Worm (Caenorhabditis elegans) whole organism, L2 larva: ENCODE data around the gene ztf-17.

Experiments
- C34F6.9 ChIP-seq: fragments of 150-350 bp; optimal IDR thresholded peaks from 2 replicates; lab custom pipeline; 2014; ENCODE audit warnings: missing biosample characterization, missing genetic modification characterization
- F13H6.1 ChIP-seq: sonication (generic microtip); optimal IDR thresholded peaks from 2 replicates; lab custom pipeline; 2016; ENCODE audit warnings: missing genetic modification characterization, missing compliant biosample characterization
- alr-1 ChIP-seq: fragments of 150-350 bp; optimal IDR thresholded peaks from 2 replicates; lab custom pipeline; 2014; ENCODE audit warnings: missing biosample characterization, missing genetic modification characterization
- ama-1 ChIP-seq: fragments of 150-350 bp; optimal IDR thresholded peaks from 2 replicates; lab custom pipeline; 2018; ENCODE audit warnings: inconsistent platforms
- lin-13 ChIP-seq: fragments of 150-350 bp; optimal IDR thresholded peaks from 2 replicates; lab custom pipeline; 2014; ENCODE audit warnings: missing biosample characterization, missing genetic modification reagents, missing genetic modification characterization
- mbf-1 ChIP-seq: sonication (generic microtip); optimal IDR thresholded peaks from 2 replicates; lab custom pipeline; 2017; ENCODE audit warnings: missing biosample characterization, missing genetic modification characterization
- mdl-1 ChIP-seq, 2 experiments: fragments of 150-350 bp in 1 of 2; sonication (generic microtip) in 1 of 2; optimal IDR thresholded peaks; 2 replicates each; lab custom pipeline; 2017; ENCODE audit warnings: missing biosample characterization in 2 of 2, missing genetic modification characterization in 2 of 2
- nhr-10 ChIP-seq: sonication (generic microtip); optimal IDR thresholded peaks from 2 replicates; lab custom pipeline; 2017; ENCODE audit warnings: missing biosample characterization, missing genetic modification characterization
- nhr-23 ChIP-seq: fragments of 150-350 bp; optimal IDR thresholded peaks from 2 replicates; lab custom pipeline; 2014; ENCODE audit warnings: missing biosample characterization, missing genetic modification reagents, missing genetic modification characterization
- nhr-77 ChIP-seq: fragments of 150-350 bp; optimal IDR thresholded peaks from 2 replicates; lab custom pipeline; 2014; ENCODE audit warnings: missing biosample characterization, missing genetic modification characterization
- sma-3 ChIP-seq: sonication (generic microtip); optimal IDR thresholded peaks from 2 replicates; lab custom pipeline; 2016; ENCODE audit warnings: missing genetic modification reagents, missing genetic modification characterization, missing compliant biosample characterization
- unc-39 ChIP-seq: fragments of 150-350 bp; optimal IDR thresholded peaks from 2 replicates; lab custom pipeline; 2014; ENCODE audit warnings: missing biosample characterization, missing genetic modification characterization
- unc-62 ChIP-seq: fragments of 150-350 bp; optimal IDR thresholded peaks from 2 replicates; lab custom pipeline; 2014; ENCODE audit warnings: missing biosample characterization, missing genetic modification reagents, missing genetic modification characterization
- ztf-4 ChIP-seq: fragments of 150-350 bp; optimal IDR thresholded peaks from 2 replicates; lab custom pipeline; 2014; ENCODE audit warnings: missing biosample characterization, missing genetic modification characterization

DNA sequence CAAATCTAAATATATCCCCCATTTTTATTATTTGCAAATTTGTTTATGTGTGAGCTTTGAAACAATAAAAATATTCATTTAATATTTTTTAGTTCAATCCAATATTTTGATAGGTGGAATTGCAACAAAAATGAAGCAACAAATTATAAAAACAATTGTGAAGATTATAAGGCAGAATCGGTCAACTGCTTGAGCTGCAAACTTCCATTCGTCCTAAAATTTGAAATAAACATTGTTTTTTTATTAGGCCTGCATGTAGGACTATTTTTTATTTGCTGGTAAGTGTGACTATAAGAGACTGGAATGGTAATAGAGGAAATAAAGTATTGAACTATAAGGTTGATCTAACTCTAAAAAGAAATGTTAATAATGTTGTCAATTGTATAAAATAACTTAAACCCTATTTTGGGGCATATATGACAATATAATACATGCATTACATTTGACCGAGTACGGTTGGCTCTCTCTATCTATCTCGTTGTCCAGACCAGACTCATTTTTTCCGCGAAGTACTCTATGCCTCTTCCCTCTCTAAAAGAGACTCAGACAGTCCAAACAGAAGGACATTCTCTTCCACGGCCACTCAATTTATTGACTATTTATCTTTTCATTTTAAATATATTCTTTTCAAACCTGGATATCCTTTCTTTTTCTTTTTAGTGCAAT, 24.3 kb downstream of the ztf-17 start, which contains the start of gene T09A5.4:
- no peak for TF ChIP-seq ama-1 (lab: Kevin White, UChicago)
- peak; percentile 33 for TF ChIP-seq F13H6.1 (tag; lab: Kevin White, UChicago)
- no peak for TF ChIP-seq mdl-1 (tag; optimal IDR thresholded peaks at IDR 0.05; lab: Kevin White, UChicago)
- TF ChIP-seq sma-3 (GFP tag; lab: Kevin White, UChicago) = no peak
- no peak for TF ChIP-seq nhr-23 (tag; lab: Kevin White, UChicago)
- TF ChIP-seq unc-62 (GFP tag; lab: Kevin White, UChicago) = no peak
- no peak for TF ChIP-seq lin-13 (GFP tag; lab: Kevin White, UChicago)
- TF ChIP-seq unc-39 (tag; lab: Kevin White, UChicago) = no peak
- peak; percentile 17 for TF ChIP-seq C34F6.9 (tag; lab: Kevin White, UChicago)
- no peak for TF ChIP-seq ztf-4 (tag; lab: Kevin White, UChicago)
- TF ChIP-seq mbf-1 (tag; lab: Kevin White, UChicago) = no peak
- no peak for TF ChIP-seq nhr-77
- TF ChIP-seq alr-1 (tag; lab: Kevin White, UChicago) = no peak
- no peak for TF ChIP-seq nhr-10 (tag; lab: Kevin White, UChicago)
